Worm (Caenorhabditis elegans) whole organism, early embryonic: ENCODE data around the gene srx-9.

ENCODE experiments used
- B0310.2 ChIP-seq: sonication (generic microtip); optimal IDR thresholded peaks from 2 replicates; lab custom pipeline; 2016; ENCODE audit warnings: mild to moderate bottlenecking, missing genetic modification characterization, missing compliant biosample characterization
- ama-1 ChIP-seq: fragments of 150-350 bp; optimal IDR thresholded peaks from 2 replicates; lab custom pipeline; 2014
- ceh-13 ChIP-seq: fragments of 200-800 bp; sonication (Bioruptor generic); optimal IDR thresholded peaks from 2 replicates; lab custom pipeline; 2018; ENCODE audit warnings: mild to moderate bottlenecking, missing genetic modification characterization, missing compliant biosample characterization
- ceh-36 ChIP-seq: sonication (generic microtip); optimal IDR thresholded peaks from 2 replicates; lab custom pipeline; 2016; ENCODE audit warnings: missing genetic modification characterization, inconsistent platforms, missing compliant biosample characterization
- ets-7 ChIP-seq: sonication (generic microtip); optimal IDR thresholded peaks from 2 replicates; lab custom pipeline; 2016; ENCODE audit warnings: missing genotype, missing genetic modification characterization, missing compliant biosample characterization
- flt-1 ChIP-seq: fragments of 200-800 bp; sonication (Bioruptor generic); IDR thresholded peaks from 2 replicates; pipeline ENCODE4 v1.3.6; 2022; ENCODE audit warnings: missing genetic modification characterization, missing compliant biosample characterization
- hmg-4 ChIP-seq: fragments of 200-800 bp; sonication (Bioruptor generic); optimal IDR thresholded peaks from 2 replicates; lab custom pipeline; 2018; ENCODE audit warnings: mild to moderate bottlenecking, missing genetic modification characterization, missing compliant biosample characterization
- hnd-1 ChIP-seq: sonication (generic microtip); optimal IDR thresholded peaks from 2 replicates; lab custom pipeline; 2016; ENCODE audit warnings: missing genetic modification characterization, missing compliant biosample characterization
- pes-1 ChIP-seq: fragments of 200-800 bp; sonication (Bioruptor generic); IDR thresholded peaks from 2 replicates; pipeline ENCODE4 v1.3.6; 2022; ENCODE audit warnings: missing genetic modification reagents, missing genetic modification characterization, missing compliant biosample characterization
- scrt-1 ChIP-seq: fragments of 200-800 bp; sonication (Bioruptor generic); IDR thresholded peaks from 2 replicates; pipeline ENCODE4 v1.3.6; 2022; ENCODE audit warnings: missing genetic modification characterization, missing compliant biosample characterization
- tbx-11 ChIP-seq: fragments of 200-800 bp; sonication (Bioruptor generic); IDR thresholded peaks from 2 replicates; pipeline ENCODE4 v1.3.6; 2022; ENCODE audit warnings: missing genetic modification characterization, missing compliant biosample characterization
- tbx-37 ChIP-seq: fragments of 200-800 bp; sonication (Bioruptor generic); conservative IDR thresholded peaks from 2 replicates; pipeline ENCODE4 v1.3.6; 2022; ENCODE audit warnings: missing genetic modification reagents, missing genetic modification characterization, missing compliant biosample characterization
- tra-4 ChIP-seq: sonication (generic microtip); optimal IDR thresholded peaks from 2 replicates; lab custom pipeline; 2017; ENCODE audit warnings: missing genetic modification characterization, missing compliant biosample characterization

DNA sequence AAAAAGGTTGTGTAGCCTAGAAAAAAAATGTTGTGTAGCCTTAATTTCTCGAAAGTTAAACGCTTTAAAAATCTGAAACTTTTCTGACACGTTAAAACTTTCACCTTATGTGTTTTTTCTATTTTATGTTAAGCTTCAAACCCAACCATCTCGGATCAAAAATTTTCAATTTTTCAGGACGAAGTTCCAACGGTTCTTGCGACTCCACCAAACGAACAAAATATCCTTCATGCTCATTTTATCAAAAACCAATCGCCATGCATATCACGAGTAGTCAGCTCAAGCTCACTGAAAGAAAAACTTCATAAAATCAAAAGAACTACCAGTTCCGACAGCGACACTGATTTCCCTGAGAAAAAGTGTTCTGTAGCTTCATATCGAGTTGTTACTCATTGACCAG is 41.2 kb upstream of the srx-9 start:
- TF ChIP-seq tbx-37 (GFP tag; lab: Robert Waterston, UW) (no peak), scrt-1 (GFP tag; lab: Robert Waterston, UW) (no peak), ama-1 (no peak), B0310.2 (tag; lab: Kevin White, UChicago) (no peak), flt-1 (GFP tag; lab: Robert Waterston, UW) (no peak), hmg-4 (GFP tag; lab: Kevin White, UChicago) (no peak), hnd-1 (tag; lab: Kevin White, UChicago) (no peak), ceh-36 (no peak), tra-4 (tag; lab: Kevin White, UChicago) (no peak), pes-1 (no peak), tbx-11 (GFP tag; lab: Robert Waterston, UW) (no peak), ets-7 (no peak), ceh-13 (no peak)
